Worm (Caenorhabditis elegans) whole organism, L3 larva: ENCODE data around the gene scl-25.

Experiments used
- ama-1 ChIP-seq: fragments of 150-350 bp; optimal IDR thresholded peaks from 2 replicates; lab custom pipeline; 2018
- ceh-28 ChIP-seq: fragments of 150-350 bp; optimal IDR thresholded peaks from 2 replicates; lab custom pipeline; 2014; ENCODE audit warnings: missing biosample characterization, missing genetic modification reagents, missing genetic modification characterization
- elt-2 ChIP-seq: sonication (generic microtip); optimal IDR thresholded peaks from 2 replicates; lab custom pipeline; 2016; ENCODE audit warnings: missing genetic modification reagents, mild to moderate bottlenecking, missing genetic modification characterization, missing compliant biosample characterization
- lin-39 ChIP-seq: fragments of 150-350 bp; optimal IDR thresholded peaks from 2 replicates; lab custom pipeline; 2018; ENCODE audit warnings: missing biosample characterization, missing genetic modification reagents, missing genetic modification characterization
- mml-1 ChIP-seq: fragments of 150-350 bp; sonication (generic microtip); optimal IDR thresholded peaks from 3 replicates; lab custom pipeline; 2014; ENCODE audit warnings: missing biosample characterization, missing genetic modification characterization

- no peak for TF ChIP-seq ama-1 (lab: Kevin White, UChicago)
- TF ChIP-seq elt-2: no peak
- no peak for TF ChIP-seq ceh-28 (tag; lab: Kevin White, UChicago)
- no peak for TF ChIP-seq mml-1
- TF ChIP-seq lin-39: no peak
Observed at ce11 chrV:17225389-17225788, at the start of gene scl-25.
